Worm (Caenorhabditis elegans): Measurements from ENCODE around the gene Y43C5A.7.

Y43C5A.7 gene

ce11 chrIV:10241659-10242058 lies 35.4 kb upstream of the Y43C5A.7 start, which contains the start of gene lipl-7:
Gene lipl-7 (minus strand): TSS chrIV:10241823.
- TF ChIP-seq tra-4 (tag; optimal IDR thresholded peaks at IDR 0.05) (no peak), hmbx-1 (tag; optimal IDR thresholded peaks at IDR 0.05) (no peak), hnd-1 (tag; optimal IDR thresholded peaks at IDR 0.05) (no peak), ceh-13 (GFP tag; optimal IDR thresholded peaks at IDR 0.05) (no peak), tbx-11 (GFP tag; IDR thresholded peaks at IDR 0.05) (no peak), ets-7 (tag; optimal IDR thresholded peaks at IDR 0.05) (no peak), ceh-36 (tag; optimal IDR thresholded peaks at IDR 0.05) (no peak), B0310.2 (tag; optimal IDR thresholded peaks at IDR 0.05) (no peak), F13C5.2 (tag; optimal IDR thresholded peaks at IDR 0.05) (no peak), ama-1 (optimal IDR thresholded peaks at IDR 0.05) (no peak), scrt-1 (GFP tag; IDR thresholded peaks at IDR 0.05) (no peak), flt-1 (GFP tag; IDR thresholded peaks at IDR 0.05) (no peak), pes-1 (GFP tag; IDR thresholded peaks at IDR 0.05) (no peak), aly-1 (tag; optimal IDR thresholded peaks at IDR 0.05) (no peak), tbx-37 (GFP tag; conservative IDR thresholded peaks at IDR 0.05) (no peak), sea-1 (GFP tag; conservative IDR thresholded peaks at IDR 0.05) (no peak), hmg-4 (GFP tag; optimal IDR thresholded peaks at IDR 0.05) (no peak)

- TF ChIP-seq pes-1 (GFP tag; IDR thresholded peaks at IDR 0.05) = no peak
- TF ChIP-seq tbx-37 (GFP tag; conservative IDR thresholded peaks at IDR 0.05) = no peak
- TF ChIP-seq aly-1 (tag; optimal IDR thresholded peaks at IDR 0.05) = no peak
- no peak for TF ChIP-seq scrt-1 (GFP tag; IDR thresholded peaks at IDR 0.05)
- TF ChIP-seq B0310.2 (tag; optimal IDR thresholded peaks at IDR 0.05) = no peak
- TF ChIP-seq flt-1 (GFP tag; IDR thresholded peaks at IDR 0.05) = no peak
- TF ChIP-seq ceh-13 (GFP tag; optimal IDR thresholded peaks at IDR 0.05) = no peak
- no peak for TF ChIP-seq tbx-11 (GFP tag; IDR thresholded peaks at IDR 0.05)
- no peak for TF ChIP-seq hmg-4 (GFP tag; optimal IDR thresholded peaks at IDR 0.05)
- no peak for TF ChIP-seq ceh-36 (tag; optimal IDR thresholded peaks at IDR 0.05)
- TF ChIP-seq tra-4 (tag; optimal IDR thresholded peaks at IDR 0.05) = no peak
- no peak for TF ChIP-seq F13C5.2 (tag; optimal IDR thresholded peaks at IDR 0.05)
- TF ChIP-seq ama-1 (optimal IDR thresholded peaks at IDR 0.05) = no peak
- no peak for TF ChIP-seq hnd-1 (tag; optimal IDR thresholded peaks at IDR 0.05)
These were observed 34.5 kb upstream of the Y43C5A.7 start for ce11 chrIV:10242458-10243123.

ce11 chrIV:10243276-10243675 lies 33.8 kb upstream of the Y43C5A.7 start, which contains the start of gene tkt-1:
Gene tkt-1 (plus strand): TSS chrIV:10243612.
- TF ChIP-seq ama-1 (optimal IDR thresholded peaks at IDR 0.05) = no peak
- TF ChIP-seq tra-4 (tag; optimal IDR thresholded peaks at IDR 0.05) = no peak
- no peak for TF ChIP-seq F13C5.2 (tag; optimal IDR thresholded peaks at IDR 0.05)
- TF ChIP-seq hmbx-1 (tag; optimal IDR thresholded peaks at IDR 0.05) = no peak
- TF ChIP-seq tbx-11 (GFP tag; IDR thresholded peaks at IDR 0.05) = no peak

DNA sequence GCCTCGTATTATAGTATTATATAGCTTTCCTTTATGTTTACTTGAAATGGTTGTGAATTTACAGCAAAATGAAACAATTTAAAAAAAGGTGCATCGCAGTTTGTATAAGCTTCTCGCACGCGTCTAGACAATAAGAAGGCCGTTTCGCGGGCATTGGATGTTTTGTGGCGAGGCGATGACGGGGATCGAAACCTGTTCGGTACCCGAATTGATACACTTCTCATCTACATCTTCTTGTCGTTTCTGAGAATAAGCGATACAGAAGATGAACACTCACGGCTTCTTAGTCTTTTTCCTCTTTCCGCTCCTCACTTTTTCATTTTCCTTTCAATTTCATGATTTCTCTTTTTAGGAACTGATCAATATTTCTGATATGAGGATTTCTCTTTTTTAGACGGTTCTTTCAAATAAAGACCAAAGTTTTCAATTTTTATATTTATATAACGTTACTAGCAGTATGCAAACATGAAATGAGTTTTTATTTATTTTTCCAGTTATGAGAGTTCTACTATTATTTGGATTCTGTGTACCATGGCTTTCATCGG lies 31.3 kb upstream of the Y43C5A.7 start, which contains the start of gene F01G10.10:
Gene F01G10.10, plus strand, starts transcription at position 495 of the 545 bp plus-strand sequence.
- TF ChIP-seq pes-1 (GFP tag; IDR thresholded peaks at IDR 0.05) (no peak), flt-1 (GFP tag; IDR thresholded peaks at IDR 0.05) (no peak), scrt-1 (GFP tag; IDR thresholded peaks at IDR 0.05) (no peak), hmg-4 (GFP tag; optimal IDR thresholded peaks at IDR 0.05) (no peak), ceh-36 (tag; optimal IDR thresholded peaks at IDR 0.05) (no peak)

DNA sequence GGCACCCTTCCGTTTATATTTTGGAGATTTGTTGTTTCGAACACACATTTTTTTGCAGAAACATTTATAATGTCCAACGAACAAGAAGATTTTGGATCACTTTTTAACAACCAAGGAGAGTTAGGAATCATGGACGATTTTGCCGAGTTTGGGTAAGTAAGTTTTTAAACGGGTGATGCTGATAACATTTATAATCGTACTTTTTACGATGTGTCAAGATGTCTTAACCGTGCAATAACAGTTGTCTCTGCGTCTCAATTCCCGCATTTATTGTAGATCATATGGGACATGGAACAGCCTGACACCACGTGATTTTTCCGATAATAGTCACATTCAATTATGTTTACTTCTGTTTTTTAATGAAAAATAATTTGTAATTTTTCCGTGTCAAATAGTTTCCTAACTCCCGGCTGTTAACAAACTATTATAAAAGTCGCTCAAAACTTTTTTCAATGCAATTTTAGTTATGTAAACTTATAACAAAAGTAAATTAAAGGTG lies 26.4 kb upstream of the Y43C5A.7 start, which contains the start of gene daf-14:
Gene daf-14, plus strand, starts transcription at position 51 of the 499 bp plus-strand sequence.
- TF ChIP-seq flt-1 (GFP tag; IDR thresholded peaks at IDR 0.05) = no peak

DNA sequence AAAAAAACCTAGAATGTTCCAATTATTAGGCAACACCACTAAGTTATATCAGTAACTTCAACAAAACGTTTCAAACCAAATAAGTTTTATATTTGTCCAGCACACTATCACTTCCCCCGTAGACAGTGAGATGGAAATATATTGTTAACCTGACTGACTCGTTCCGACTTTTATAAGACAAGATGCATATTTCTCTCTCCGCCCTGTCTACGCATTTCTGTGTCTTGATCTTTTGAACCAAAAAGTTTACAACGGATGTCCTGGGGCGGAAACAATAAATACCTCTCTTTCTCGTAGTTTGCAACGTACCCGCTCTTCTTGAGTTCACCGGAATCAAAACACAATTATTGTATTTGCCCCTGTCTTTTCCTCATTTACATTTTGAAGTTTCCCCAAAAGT lies 25.8 kb upstream of the Y43C5A.7 start:
- TF ChIP-seq hmbx-1 (tag; optimal IDR thresholded peaks at IDR 0.05) = no peak
- no peak for TF ChIP-seq scrt-1 (GFP tag; IDR thresholded peaks at IDR 0.05)
- TF ChIP-seq ets-7 (tag; optimal IDR thresholded peaks at IDR 0.05) = no peak
- TF ChIP-seq pes-1 (GFP tag; IDR thresholded peaks at IDR 0.05) = no peak
- TF ChIP-seq flt-1 (GFP tag; IDR thresholded peaks at IDR 0.05) = no peak
- no peak for TF ChIP-seq ceh-13 (GFP tag; optimal IDR thresholded peaks at IDR 0.05)
- TF ChIP-seq tbx-37 (GFP tag; conservative IDR thresholded peaks at IDR 0.05) = no peak
- no peak for TF ChIP-seq aly-1 (tag; optimal IDR thresholded peaks at IDR 0.05)
- no peak for TF ChIP-seq B0310.2 (tag; optimal IDR thresholded peaks at IDR 0.05)
- TF ChIP-seq tra-4 (tag; optimal IDR thresholded peaks at IDR 0.05) = no peak
- no peak for TF ChIP-seq ceh-36 (tag; optimal IDR thresholded peaks at IDR 0.05)
- TF ChIP-seq hnd-1 (tag; optimal IDR thresholded peaks at IDR 0.05) = no peak
- no peak for TF ChIP-seq ama-1 (optimal IDR thresholded peaks at IDR 0.05)

DNA sequence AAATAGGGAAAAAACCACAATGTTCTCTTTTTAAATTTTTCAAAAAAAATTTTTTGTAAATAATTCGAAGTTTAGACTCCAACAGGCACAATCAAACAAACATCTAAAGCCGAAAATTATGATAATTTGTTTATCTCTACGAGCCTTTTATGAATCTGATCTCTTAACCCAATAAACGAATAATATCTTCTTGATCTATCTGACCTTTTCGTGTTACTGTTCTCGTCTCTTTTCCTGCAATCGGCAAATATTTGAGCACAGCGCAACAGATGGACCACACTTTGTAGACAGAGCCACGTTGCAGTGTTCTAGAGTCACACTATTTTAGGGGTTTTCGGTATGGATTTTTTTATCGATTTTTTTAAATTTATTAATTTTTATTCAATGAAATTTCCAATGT lies 25.3 kb upstream of the Y43C5A.7 start:
- TF ChIP-seq F13C5.2 (tag; optimal IDR thresholded peaks at IDR 0.05) (no peak), tbx-37 (GFP tag; conservative IDR thresholded peaks at IDR 0.05) (no peak), tbx-11 (GFP tag; IDR thresholded peaks at IDR 0.05) (no peak)

DNA sequence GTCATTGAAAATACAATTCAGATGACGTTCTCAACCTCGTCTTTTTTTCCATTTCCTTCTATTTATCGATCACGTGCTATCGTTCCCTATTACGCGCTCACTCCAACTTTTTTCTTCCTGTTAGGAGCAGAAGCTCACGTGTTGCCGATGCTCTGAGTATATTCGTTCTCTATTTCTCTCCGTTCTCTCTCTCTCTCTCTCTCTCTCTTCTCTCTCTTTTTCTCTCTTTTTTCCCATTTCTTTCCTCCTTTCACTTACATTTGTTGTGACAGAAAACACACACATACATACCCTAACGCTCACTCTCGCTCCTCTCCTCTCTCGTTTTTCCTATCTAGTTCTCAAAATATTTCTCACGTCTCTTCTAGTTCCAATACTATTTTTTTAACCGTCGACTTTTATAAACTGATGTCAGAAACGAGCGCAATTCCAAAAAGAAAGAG lies 24.7 kb upstream of the Y43C5A.7 start:
- TF ChIP-seq scrt-1 (GFP tag; IDR thresholded peaks at IDR 0.05) (no peak), hmbx-1 (tag; optimal IDR thresholded peaks at IDR 0.05) (no peak), hmg-4 (GFP tag; optimal IDR thresholded peaks at IDR 0.05) (no peak), ama-1 (optimal IDR thresholded peaks at IDR 0.05) (no peak), tra-4 (tag; optimal IDR thresholded peaks at IDR 0.05) (no peak), ceh-13 (GFP tag; optimal IDR thresholded peaks at IDR 0.05) (no peak), aly-1 (tag; optimal IDR thresholded peaks at IDR 0.05) (no peak), ets-7 (tag; optimal IDR thresholded peaks at IDR 0.05) (no peak), B0310.2 (tag; optimal IDR thresholded peaks at IDR 0.05) (no peak), F13C5.2 (tag; optimal IDR thresholded peaks at IDR 0.05) (no peak), hnd-1 (tag; optimal IDR thresholded peaks at IDR 0.05) (no peak), pes-1 (GFP tag; IDR thresholded peaks at IDR 0.05) (no peak), flt-1 (GFP tag; IDR thresholded peaks at IDR 0.05) (no peak), ceh-36 (tag; optimal IDR thresholded peaks at IDR 0.05) (no peak), tbx-37 (GFP tag; conservative IDR thresholded peaks at IDR 0.05) (no peak), tbx-11 (GFP tag; IDR thresholded peaks at IDR 0.05) (no peak), sea-1 (GFP tag; conservative IDR thresholded peaks at IDR 0.05) (no peak)

Measured in whole organism, early embryonic.